Worm (Caenorhabditis elegans): ENCODE results near the gene nrfl-1.

nrfl-1 gene

ce11 chrIV:9078469-9078868, 40.4 kb upstream of the nrfl-1 start, which contains the start of gene mans-4:
mans-4 (minus strand) TSS chrIV:9078569.
- TF ChIP-seq snu-23 (GFP tag; optimal IDR thresholded peaks at IDR 0.05), result no peak
- TF ChIP-seq skn-1 (tag; optimal IDR thresholded peaks at IDR 0.05), result no peak
- TF ChIP-seq snpc-4 (tag; optimal IDR thresholded peaks at IDR 0.05), result no peak
- peak in 1 of 3 experiments; percentile 14 for TF ChIP-seq dpl-1 (GFP tag; optimal IDR thresholded peaks at IDR 0.05)
- no peak for TF ChIP-seq efl-1 (optimal IDR thresholded peaks at IDR 0.05)
- TF ChIP-seq efl-1 (GFP tag; optimal IDR thresholded peaks at IDR 0.05 in 1 of 2), result peak; percentile 3 to 88
- TF ChIP-seq pag-3 (tag; optimal IDR thresholded peaks at IDR 0.05; ENCODE audit: borderline replicate concordance, insufficient read depth), result no peak
- no peak for TF ChIP-seq xbp-1 (tag; optimal IDR thresholded peaks at IDR 0.05)

DNA sequence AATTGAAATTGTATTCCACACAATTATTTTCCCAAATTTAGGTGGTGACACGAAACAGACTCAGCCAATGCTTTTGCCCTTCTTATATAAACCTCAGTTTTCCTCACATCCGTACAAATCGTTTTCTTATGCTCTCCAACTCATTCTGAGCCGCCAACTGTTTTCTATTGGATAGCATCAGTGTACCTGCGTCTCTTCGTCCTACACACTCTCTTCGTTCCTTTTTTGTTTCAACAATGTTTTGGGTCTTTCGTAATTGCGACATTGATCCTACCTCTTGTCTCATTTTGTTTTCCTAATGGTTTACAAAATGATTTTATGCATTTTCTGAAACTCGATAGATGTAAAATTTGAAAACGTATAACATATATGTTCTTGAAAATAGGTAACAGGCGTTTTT, 39.6 kb upstream of the nrfl-1 start:
- TF ChIP-seq nhr-19 (GFP tag; conservative IDR thresholded peaks at IDR 0.05), result peak; percentile 18; the same call in 1 of the 2 replicates
- TF ChIP-seq ceh-82 (tag; optimal IDR thresholded peaks at IDR 0.05), result no peak
- TF ChIP-seq unc-130 (tag; optimal IDR thresholded peaks at IDR 0.05), result peak; percentile 19
- no peak for TF ChIP-seq egl-13 (tag; optimal IDR thresholded peaks at IDR 0.05)
- peak; percentile 24 for TF ChIP-seq lin-14 (GFP tag; optimal IDR thresholded peaks at IDR 0.05)
- TF ChIP-seq ceh-90 (tag; optimal IDR thresholded peaks at IDR 0.05), result no peak
- no peak for TF ChIP-seq irx-1 (tag; optimal IDR thresholded peaks at IDR 0.05)
- no peak for TF ChIP-seq sox-4 (tag; optimal IDR thresholded peaks at IDR 0.05)
- TF ChIP-seq dsc-1 (tag; optimal IDR thresholded peaks at IDR 0.05), result peak; percentile 12
- peak in 1 of 2 experiments; percentile 9 for TF ChIP-seq efl-1 (optimal IDR thresholded peaks at IDR 0.05)
- TF ChIP-seq efl-1 (GFP tag; optimal IDR thresholded peaks at IDR 0.05 in 1 of 2), result no peak
- peak; percentile 20 for TF ChIP-seq snu-23 (GFP tag; optimal IDR thresholded peaks at IDR 0.05)
- peak; percentile 78 for TF ChIP-seq rnt-1 (tag; optimal IDR thresholded peaks at IDR 0.05)
- peak; percentile 57 for TF ChIP-seq nhr-71 (tag; optimal IDR thresholded peaks at IDR 0.05)
- TF ChIP-seq mdl-1 (tag; optimal IDR thresholded peaks at IDR 0.05), result no peak
- TF ChIP-seq efl-3 (GFP tag; optimal IDR thresholded peaks at IDR 0.05), result no peak

ce11 chrIV:9080201-9080600, 38.7 kb upstream of the nrfl-1 start:
- no peak for TF ChIP-seq pqm-1 (tag; optimal IDR thresholded peaks at IDR 0.05)
- TF ChIP-seq isw-1 (GFP tag; IDR thresholded peaks at IDR 0.05), result no peak
- TF ChIP-seq lin-14 (GFP tag; optimal IDR thresholded peaks at IDR 0.05), result peak; percentile 78
- TF ChIP-seq nhr-20 (tag; optimal IDR thresholded peaks at IDR 0.05), result peak; percentile 11
- peak in 1 of 2 experiments; percentile 15 for TF ChIP-seq efl-1 (optimal IDR thresholded peaks at IDR 0.05)
- peak in 1 of 2 experiments; percentile 45 for TF ChIP-seq efl-1 (GFP tag; optimal IDR thresholded peaks at IDR 0.05 in 1 of 2)
- TF ChIP-seq nhr-71 (tag; optimal IDR thresholded peaks at IDR 0.05), result peak; percentile 70
- no peak for TF ChIP-seq elt-2 (tag; optimal IDR thresholded peaks at IDR 0.05)
- TF ChIP-seq lin-39 (tag; optimal IDR thresholded peaks at IDR 0.05), result no peak
- peak in 1 of 2 experiments; percentile 31 for TF ChIP-seq lsy-2 (tag; optimal IDR thresholded peaks at IDR 0.05)
- peak in 1 of 2 experiments; percentile 3 for TF ChIP-seq lin-35 (GFP tag; optimal IDR thresholded peaks at IDR 0.05)
- TF ChIP-seq unc-130 (tag; optimal IDR thresholded peaks at IDR 0.05), result peak; percentile 73
- TF ChIP-seq rnt-1 (tag; optimal IDR thresholded peaks at IDR 0.05), result peak; percentile 72
- TF ChIP-seq nhr-19 (GFP tag; conservative IDR thresholded peaks at IDR 0.05), result peak; percentile 25; the same call in 1 of the 2 replicates
- peak; percentile 44 for TF ChIP-seq snu-23 (GFP tag; optimal IDR thresholded peaks at IDR 0.05)
- no peak for TF ChIP-seq fkh-8 (tag; optimal IDR thresholded peaks at IDR 0.05)

- TF ChIP-seq unc-62 (GFP tag; optimal IDR thresholded peaks at IDR 0.05) (no peak), ceh-90 (tag; optimal IDR thresholded peaks at IDR 0.05) (no peak), ets-5 (GFP tag; IDR thresholded peaks at IDR 0.05) (no peak), lin-39 (tag; optimal IDR thresholded peaks at IDR 0.05) (no peak), pqm-1 (tag; optimal IDR thresholded peaks at IDR 0.05) (no peak), zip-4 (GFP tag; optimal IDR thresholded peaks at IDR 0.05) (no peak), nhr-84 (tag; optimal IDR thresholded peaks at IDR 0.05) (no peak), mdl-1 (tag; optimal IDR thresholded peaks at IDR 0.05) (no peak), unc-130 (tag; optimal IDR thresholded peaks at IDR 0.05) (no peak), pag-3 (tag; optimal IDR thresholded peaks at IDR 0.05; ENCODE audit: borderline replicate concordance, insufficient read depth) (no peak)
Observed at ce11 chrIV:9082055-9082454, 36.8 kb upstream of the nrfl-1 start, which contains the start of gene twk-8. twk-8 (plus strand) TSS chrIV:9082355.
